Worm (Caenorhabditis elegans): ENCODE results near the gene gphr-2.

gphr-2 gene

ce11 chrX:14287888-14288287, 19.7 kb downstream of the gphr-2 start (continued):
- no peak for TF ChIP-seq pag-3 (tag; optimal IDR thresholded peaks at IDR 0.05; ENCODE audit: borderline replicate concordance)
- no peak for TF ChIP-seq ceh-19 (GFP tag; optimal IDR thresholded peaks at IDR 0.05)
- TF ChIP-seq ceh-31 (tag; optimal IDR thresholded peaks at IDR 0.05): no peak

ce11 chrX:14281526-14281925, 26.0 kb downstream of the gphr-2 start, which contains the start of gene E02H4.2:
E02H4.2 (minus strand) TSS chrX:14281626.
- no peak for TF ChIP-seq C38D4.7 (GFP tag; optimal IDR thresholded peaks at IDR 0.05)
- TF ChIP-seq dmd-4 (tag; optimal IDR thresholded peaks at IDR 0.05; ENCODE audit: borderline replicate concordance): no peak
- no peak for TF ChIP-seq pag-3 (tag; optimal IDR thresholded peaks at IDR 0.05; ENCODE audit: borderline replicate concordance)
- no peak for TF ChIP-seq unc-55 (GFP tag; optimal IDR thresholded peaks at IDR 0.05)
- TF ChIP-seq pax-1 (tag; optimal IDR thresholded peaks at IDR 0.05): no peak
- no peak for TF ChIP-seq eyg-1 (tag; optimal IDR thresholded peaks at IDR 0.05)
- TF ChIP-seq K02D7.2 (tag; optimal IDR thresholded peaks at IDR 0.05): no peak
- no peak for TF ChIP-seq ceh-18 (tag; optimal IDR thresholded peaks at IDR 0.05)
- no peak for TF ChIP-seq ama-1 (optimal IDR thresholded peaks at IDR 0.05)
- no peak for TF ChIP-seq elt-2 (tag; optimal IDR thresholded peaks at IDR 0.05)
- no peak for TF ChIP-seq ceh-48 (tag; optimal IDR thresholded peaks at IDR 0.05)
- no peak for TF ChIP-seq sdc-2 (tag; optimal IDR thresholded peaks at IDR 0.05)
- TF ChIP-seq lin-11 (tag; optimal IDR thresholded peaks at IDR 0.05): no peak
- no peak for TF ChIP-seq ceh-22 (tag; optimal IDR thresholded peaks at IDR 0.05)
- no peak for TF ChIP-seq ztf-16 (tag; optimal IDR thresholded peaks at IDR 0.05)
- no peak for TF ChIP-seq sox-2 (GFP tag; IDR thresholded peaks at IDR 0.05)
- TF ChIP-seq fax-1 (tag; optimal IDR thresholded peaks at IDR 0.05): no peak
- TF ChIP-seq tbx-7 (tag; optimal IDR thresholded peaks at IDR 0.05): no peak
- TF ChIP-seq pqm-1 (tag; optimal IDR thresholded peaks at IDR 0.05): no peak
- TF ChIP-seq F13H6.1 (tag; optimal IDR thresholded peaks at IDR 0.05): no peak

- TF ChIP-seq ceh-14 (tag; optimal IDR thresholded peaks at IDR 0.05) (no peak), ceh-31 (tag; optimal IDR thresholded peaks at IDR 0.05) (no peak), lim-6 (tag; optimal IDR thresholded peaks at IDR 0.05) (no peak), eyg-1 (tag; optimal IDR thresholded peaks at IDR 0.05) (no peak), ceh-6 (GFP tag; optimal IDR thresholded peaks at IDR 0.05) (no peak), ceh-24 (tag; optimal IDR thresholded peaks at IDR 0.05) (no peak), tbx-7 (tag; optimal IDR thresholded peaks at IDR 0.05) (no peak), elt-2 (tag; optimal IDR thresholded peaks at IDR 0.05) (no peak), pax-1 (tag; optimal IDR thresholded peaks at IDR 0.05) (no peak), sox-4 (tag; optimal IDR thresholded peaks at IDR 0.05) (no peak), F13H6.1 (tag; optimal IDR thresholded peaks at IDR 0.05) (no peak), lin-11 (tag; optimal IDR thresholded peaks at IDR 0.05) (no peak), C38D4.7 (GFP tag; optimal IDR thresholded peaks at IDR 0.05) (no peak)
These were observed 39.8 kb downstream of the gphr-2 start, which contains the start of gene del-1 for ce11 chrX:14267781-14268180. del-1 (plus strand) TSS chrX:14268081.

- TF ChIP-seq ceh-6 (GFP tag; optimal IDR thresholded peaks at IDR 0.05): no peak
- TF ChIP-seq ceh-31 (tag; optimal IDR thresholded peaks at IDR 0.05): no peak
- TF ChIP-seq sox-4 (tag; optimal IDR thresholded peaks at IDR 0.05): no peak
- no peak for TF ChIP-seq sdc-2 (tag; optimal IDR thresholded peaks at IDR 0.05)
- TF ChIP-seq nhr-232 (tag; optimal IDR thresholded peaks at IDR 0.05): no peak
- TF ChIP-seq dve-1 (tag; optimal IDR thresholded peaks at IDR 0.05): no peak
- no peak for TF ChIP-seq unc-86 (tag; optimal IDR thresholded peaks at IDR 0.05)
- TF ChIP-seq Y22D7AL.16 (tag; optimal IDR thresholded peaks at IDR 0.05): no peak
- no peak for TF ChIP-seq syd-9 (tag; optimal IDR thresholded peaks at IDR 0.05)
These were observed 40.4 kb downstream of the gphr-2 start for ce11 chrX:14267170-14267569.

- TF ChIP-seq ref-2 (tag; optimal IDR thresholded peaks at IDR 0.05): no peak
- TF ChIP-seq hlh-8 (tag; optimal IDR thresholded peaks at IDR 0.05): no peak
- TF ChIP-seq tbx-2 (tag; optimal IDR thresholded peaks at IDR 0.05): no peak
- TF ChIP-seq unc-42 (tag; optimal IDR thresholded peaks at IDR 0.05): no peak
- no peak for TF ChIP-seq hlh-6 (tag; optimal IDR thresholded peaks at IDR 0.05)
- no peak for TF ChIP-seq ceh-31 (tag; optimal IDR thresholded peaks at IDR 0.05)
- no peak for TF ChIP-seq ceh-24 (tag; optimal IDR thresholded peaks at IDR 0.05)
- no peak for TF ChIP-seq tbx-7 (tag; optimal IDR thresholded peaks at IDR 0.05)
- no peak for TF ChIP-seq ceh-18 (tag; optimal IDR thresholded peaks at IDR 0.05)
- no peak for TF ChIP-seq madf-2 (tag; optimal IDR thresholded peaks at IDR 0.05)
- TF ChIP-seq zip-5 (tag; optimal IDR thresholded peaks at IDR 0.05): no peak
- TF ChIP-seq elt-4 (tag; optimal IDR thresholded peaks at IDR 0.05): no peak
- no peak for TF ChIP-seq pax-1 (tag; optimal IDR thresholded peaks at IDR 0.05)
- no peak for TF ChIP-seq fkh-6 (tag; optimal IDR thresholded peaks at IDR 0.05)
- no peak for TF ChIP-seq syd-9 (tag; optimal IDR thresholded peaks at IDR 0.05)
- TF ChIP-seq pag-3 (tag; optimal IDR thresholded peaks at IDR 0.05; ENCODE audit: borderline replicate concordance): no peak
These were observed 44.1 kb downstream of the gphr-2 start, which contains the start of gene E02H4.8 for ce11 chrX:14263473-14263872. E02H4.8 (minus strand) TSS chrX:14263573.
